Worm (Caenorhabditis elegans): ENCODE data around the gene Y54F10BM.23.

DNA sequence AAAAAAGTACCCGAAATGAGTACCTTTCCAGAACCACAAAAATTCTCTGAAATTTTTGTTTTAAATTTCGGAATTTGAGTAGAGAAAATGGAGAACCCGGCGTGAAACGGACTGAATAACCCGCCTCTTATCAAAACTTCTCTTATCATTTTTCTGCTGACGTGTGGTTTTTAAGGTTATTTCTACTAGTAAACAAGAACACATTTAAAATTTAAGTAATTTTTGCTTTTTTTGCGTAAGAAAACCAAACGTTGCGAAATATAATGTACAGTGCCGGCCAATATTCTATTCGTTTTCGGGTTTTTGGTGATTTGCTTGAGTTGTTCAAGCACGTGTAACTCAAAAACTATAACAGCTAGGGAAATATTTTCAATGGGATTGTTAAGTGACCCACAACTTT, 31.6 kb upstream of the Y54F10BM.23 start:
- no peak for TF ChIP-seq ama-1 (optimal IDR thresholded peaks at IDR 0.05)
- no peak for TF ChIP-seq flt-1 (GFP tag; IDR thresholded peaks at IDR 0.05)
- TF ChIP-seq tbx-11 (GFP tag; IDR thresholded peaks at IDR 0.05) = no peak
- TF ChIP-seq tbx-37 (GFP tag; conservative IDR thresholded peaks at IDR 0.05) = no peak
- no peak for TF ChIP-seq ets-7 (tag; optimal IDR thresholded peaks at IDR 0.05)
- no peak for TF ChIP-seq tra-4 (tag; optimal IDR thresholded peaks at IDR 0.05)
- TF ChIP-seq pes-1 (GFP tag; IDR thresholded peaks at IDR 0.05) = no peak
- TF ChIP-seq sea-1 (GFP tag; conservative IDR thresholded peaks at IDR 0.05) = no peak
- no peak for TF ChIP-seq ceh-13 (GFP tag; optimal IDR thresholded peaks at IDR 0.05)
- no peak for TF ChIP-seq hmg-4 (GFP tag; optimal IDR thresholded peaks at IDR 0.05)
- TF ChIP-seq ceh-36 (tag; optimal IDR thresholded peaks at IDR 0.05) = no peak

Measured in whole organism, early embryonic.